Fruit fly (Drosophila melanogaster): ENCODE results near the gene Vha100-1.

Vha100-1 gene

DNA sequence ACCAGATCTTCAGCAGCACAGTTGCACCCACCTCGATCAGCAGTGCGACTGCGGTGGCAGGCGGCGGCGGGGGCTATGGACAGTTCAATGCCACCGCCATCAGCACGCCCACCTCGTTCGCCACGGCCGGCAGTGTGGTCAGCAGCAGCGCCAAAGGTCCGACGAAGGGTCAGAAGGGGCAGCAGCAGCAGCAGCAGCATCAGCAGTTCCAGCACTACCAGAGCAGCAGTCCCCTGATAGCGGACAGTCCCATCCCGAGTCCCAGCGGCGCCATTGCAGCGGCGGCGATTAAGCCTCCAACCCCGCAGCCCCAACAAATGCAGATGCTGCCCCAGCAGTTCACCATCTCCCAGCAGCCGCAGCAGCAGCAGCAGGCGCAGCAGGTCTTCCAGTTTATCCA is 33.0 kb upstream of the Vha100-1 start:
- TF ChIP-seq Clk (GFP tag; optimal IDR thresholded peaks at IDR 0.05) (no peak), CG5204 (GFP tag; optimal IDR thresholded peaks at IDR 0.05) (no peak), CG7045 (GFP tag; optimal IDR thresholded peaks at IDR 0.05) (no peak), pad (GFP tag; optimal IDR thresholded peaks at IDR 0.05) (no peak), CG33017 (tag; optimal IDR thresholded peaks at IDR 0.05) (no peak), ovo (GFP tag; optimal IDR thresholded peaks at IDR 0.05) (no peak), CG7101 (tag; optimal IDR thresholded peaks at IDR 0.05) (no peak), tj (GFP tag; optimal IDR thresholded peaks at IDR 0.05) (no peak), Hr96 (GFP tag; optimal IDR thresholded peaks at IDR 0.05) (no peak), toe (GFP tag; optimal IDR thresholded peaks at IDR 0.05) (no peak), CG11617 (GFP tag; optimal IDR thresholded peaks at IDR 0.05) (no peak), bab1 (GFP tag; optimal IDR thresholded peaks at IDR 0.05) (no peak), CG12768 (GFP tag; optimal IDR thresholded peaks at IDR 0.05) (no peak), Crg-1 (GFP tag; optimal IDR thresholded peaks at IDR 0.05) (no peak), cnc (optimal IDR thresholded peaks at IDR 0.05) (no peak), kay (GFP tag; ENCODE audit: borderline replicate concordance) (no peak), cic (GFP tag; optimal IDR thresholded peaks at IDR 0.05) (no peak)

DNA sequence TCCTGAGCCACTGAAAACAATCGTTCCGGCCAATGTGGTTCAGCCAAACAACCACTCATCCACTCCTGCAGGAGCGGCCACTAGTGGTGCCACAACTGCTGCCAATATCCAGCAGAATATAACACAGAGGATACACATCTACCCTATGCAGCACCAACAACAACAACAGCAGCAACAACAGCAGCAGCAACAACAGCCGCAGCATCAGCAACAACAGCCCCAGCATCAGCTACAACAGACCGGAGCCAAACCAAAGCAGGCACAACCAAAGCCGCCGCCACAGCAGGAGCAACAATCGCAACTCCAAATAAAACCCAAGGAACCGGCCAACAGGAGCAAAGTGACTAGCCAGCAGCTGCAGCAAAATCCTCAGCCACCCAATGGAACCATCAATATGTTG is 27.8 kb upstream of the Vha100-1 start:
- TF ChIP-seq pad (GFP tag; optimal IDR thresholded peaks at IDR 0.05) (no peak), cic (GFP tag; optimal IDR thresholded peaks at IDR 0.05) (no peak), Hr96 (GFP tag; optimal IDR thresholded peaks at IDR 0.05) (no peak), cnc (optimal IDR thresholded peaks at IDR 0.05) (no peak), CG12768 (GFP tag; optimal IDR thresholded peaks at IDR 0.05) (no peak), ovo (GFP tag; optimal IDR thresholded peaks at IDR 0.05) (no peak), Mnt (GFP tag; optimal IDR thresholded peaks at IDR 0.05) (no peak), toe (GFP tag; optimal IDR thresholded peaks at IDR 0.05) (no peak), CG33017 (tag; optimal IDR thresholded peaks at IDR 0.05) (no peak), kay (GFP tag; ENCODE audit: borderline replicate concordance) (no peak), CG14711 (tag; optimal IDR thresholded peaks at IDR 0.05) (no peak), Crg-1 (GFP tag; optimal IDR thresholded peaks at IDR 0.05) (no peak)

DNA sequence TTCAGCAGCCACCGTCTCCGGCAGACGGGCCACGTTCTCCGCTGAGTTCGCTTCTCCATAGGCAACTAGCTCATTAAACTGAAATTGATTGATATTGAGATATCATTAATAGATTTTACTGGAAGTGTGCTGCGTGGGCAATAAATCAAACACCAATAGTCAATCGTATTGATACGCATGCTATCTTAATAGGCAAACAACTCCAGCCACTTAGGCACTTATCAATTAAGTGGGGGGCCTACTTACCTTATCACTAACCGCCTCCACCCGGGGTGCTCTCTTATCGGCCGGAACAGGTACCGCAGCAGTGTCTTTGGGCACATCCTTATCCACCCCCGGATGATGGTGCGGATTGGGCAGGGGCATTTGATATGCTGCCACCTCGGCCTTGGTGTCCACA is 19.2 kb upstream of the Vha100-1 start:
- TF ChIP-seq cic (GFP tag; optimal IDR thresholded peaks at IDR 0.05) (peak; percentile 60), tj (GFP tag; optimal IDR thresholded peaks at IDR 0.05) (no peak), CG33017 (tag; optimal IDR thresholded peaks at IDR 0.05) (peak; percentile 9)

DNA sequence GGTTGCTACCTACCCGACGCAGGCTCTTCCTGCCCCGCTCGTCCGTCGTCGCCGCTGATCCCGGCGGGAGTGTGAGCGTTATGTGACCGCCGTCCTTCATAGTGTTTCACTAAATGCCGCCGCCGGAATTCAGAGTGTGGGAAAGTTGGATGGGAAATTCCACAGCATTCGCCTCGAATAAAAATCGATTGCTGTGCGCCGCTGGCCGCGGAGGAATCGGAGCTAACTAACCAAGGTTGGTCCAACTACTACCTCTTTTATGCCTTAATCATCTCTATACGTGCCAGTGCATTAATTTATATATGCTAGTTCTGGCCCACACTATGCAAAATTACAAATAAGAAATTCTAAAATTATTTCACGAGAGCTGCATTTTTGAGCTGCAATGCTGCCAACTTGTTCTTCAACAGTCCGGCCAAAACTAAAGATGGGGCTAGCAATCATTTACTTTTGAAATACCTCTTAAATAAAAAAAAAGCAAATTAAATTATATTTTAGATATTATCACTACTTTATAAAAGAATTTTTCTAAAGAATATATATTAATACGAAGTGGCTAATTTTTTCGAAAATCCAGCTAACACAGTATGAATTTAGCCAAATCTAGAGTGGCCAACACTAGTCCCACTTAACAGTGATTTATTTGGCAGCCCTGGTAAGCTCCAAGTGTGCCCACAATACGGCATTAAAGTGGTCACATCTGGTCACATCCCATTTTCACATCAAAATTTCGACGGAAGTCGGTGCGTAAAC is 18.4 kb upstream of the Vha100-1 start, which contains the start of the genes alpha-Man-Ib and Pdhb:
alpha-Man-Ib (minus strand) TSS at position 425 of the 753 bp plus-strand sequence.
Pdhb (plus strand) TSS at position 674 of the 753 bp plus-strand sequence.
- TF ChIP-seq cic (GFP tag; optimal IDR thresholded peaks at IDR 0.05) = peak; percentile 22
- TF ChIP-seq toe (GFP tag; optimal IDR thresholded peaks at IDR 0.05) = no peak
- peak; percentile 73 for TF ChIP-seq CG11617 (GFP tag; optimal IDR thresholded peaks at IDR 0.05)
- no peak for TF ChIP-seq CG5204 (GFP tag; optimal IDR thresholded peaks at IDR 0.05)
- peak; percentile 78 for TF ChIP-seq CG7045 (GFP tag; optimal IDR thresholded peaks at IDR 0.05)
- peak; percentile 59 for TF ChIP-seq Crg-1 (GFP tag; optimal IDR thresholded peaks at IDR 0.05)
- TF ChIP-seq tj (GFP tag; optimal IDR thresholded peaks at IDR 0.05) = peak; percentile 63
- peak; percentile 50 for TF ChIP-seq Clk (GFP tag; optimal IDR thresholded peaks at IDR 0.05)
- no peak for TF ChIP-seq cnc (optimal IDR thresholded peaks at IDR 0.05)
- peak; percentile 41 for TF ChIP-seq Hr96 (GFP tag; optimal IDR thresholded peaks at IDR 0.05)
- TF ChIP-seq kay (GFP tag; ENCODE audit: borderline replicate concordance) = no peak
- TF ChIP-seq CG33017 (tag; optimal IDR thresholded peaks at IDR 0.05) = peak; percentile 72
- peak; percentile 60 for TF ChIP-seq ovo (GFP tag; optimal IDR thresholded peaks at IDR 0.05)
- TF ChIP-seq CG12768 (GFP tag; optimal IDR thresholded peaks at IDR 0.05) = peak; percentile 71
- peak; percentile 85 for TF ChIP-seq CG7101 (tag; optimal IDR thresholded peaks at IDR 0.05)
- TF ChIP-seq Mnt (GFP tag; optimal IDR thresholded peaks at IDR 0.05) = peak; percentile 71
- TF ChIP-seq CG1620 (GFP tag; optimal IDR thresholded peaks at IDR 0.05) = peak; percentile 64
- peak; percentile 56 for TF ChIP-seq pad (GFP tag; optimal IDR thresholded peaks at IDR 0.05)
- peak; percentile 74 for TF ChIP-seq CG14711 (tag; optimal IDR thresholded peaks at IDR 0.05)
- TF ChIP-seq bab1 (GFP tag; optimal IDR thresholded peaks at IDR 0.05) = peak; percentile 78

DNA sequence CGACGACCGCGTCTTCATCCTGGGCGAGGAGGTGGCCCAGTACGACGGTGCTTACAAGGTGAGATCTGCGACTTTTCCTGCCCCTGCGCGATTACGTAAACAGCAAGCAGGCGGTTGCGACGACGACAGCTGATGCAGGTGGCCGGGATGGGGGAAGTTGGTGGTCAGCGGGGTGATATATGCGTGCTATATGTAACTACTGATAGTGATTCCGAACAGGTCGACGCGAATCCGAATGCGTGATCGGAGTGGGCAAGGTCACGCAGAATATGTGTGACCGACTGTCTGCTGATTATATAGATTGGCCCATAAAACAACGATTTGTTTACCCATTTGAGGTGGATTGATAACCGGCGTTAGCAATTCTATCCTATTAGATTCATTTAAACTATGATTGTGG is 17.6 kb upstream of the Vha100-1 start:
- TF ChIP-seq Clk (GFP tag; optimal IDR thresholded peaks at IDR 0.05) = no peak
- no peak for TF ChIP-seq cnc (optimal IDR thresholded peaks at IDR 0.05)
- no peak for TF ChIP-seq CG7045 (GFP tag; optimal IDR thresholded peaks at IDR 0.05)
- no peak for TF ChIP-seq CG5204 (GFP tag; optimal IDR thresholded peaks at IDR 0.05)
- TF ChIP-seq pad (GFP tag; optimal IDR thresholded peaks at IDR 0.05) = no peak
- TF ChIP-seq bab1 (GFP tag; optimal IDR thresholded peaks at IDR 0.05) = no peak
- TF ChIP-seq Mnt (GFP tag; optimal IDR thresholded peaks at IDR 0.05) = no peak
- TF ChIP-seq CG7101 (tag; optimal IDR thresholded peaks at IDR 0.05) = no peak
- no peak for TF ChIP-seq toe (GFP tag; optimal IDR thresholded peaks at IDR 0.05)
- TF ChIP-seq cic (GFP tag; optimal IDR thresholded peaks at IDR 0.05) = no peak
- TF ChIP-seq CG11617 (GFP tag; optimal IDR thresholded peaks at IDR 0.05) = no peak
- TF ChIP-seq CG14711 (tag; optimal IDR thresholded peaks at IDR 0.05) = no peak

DNA sequence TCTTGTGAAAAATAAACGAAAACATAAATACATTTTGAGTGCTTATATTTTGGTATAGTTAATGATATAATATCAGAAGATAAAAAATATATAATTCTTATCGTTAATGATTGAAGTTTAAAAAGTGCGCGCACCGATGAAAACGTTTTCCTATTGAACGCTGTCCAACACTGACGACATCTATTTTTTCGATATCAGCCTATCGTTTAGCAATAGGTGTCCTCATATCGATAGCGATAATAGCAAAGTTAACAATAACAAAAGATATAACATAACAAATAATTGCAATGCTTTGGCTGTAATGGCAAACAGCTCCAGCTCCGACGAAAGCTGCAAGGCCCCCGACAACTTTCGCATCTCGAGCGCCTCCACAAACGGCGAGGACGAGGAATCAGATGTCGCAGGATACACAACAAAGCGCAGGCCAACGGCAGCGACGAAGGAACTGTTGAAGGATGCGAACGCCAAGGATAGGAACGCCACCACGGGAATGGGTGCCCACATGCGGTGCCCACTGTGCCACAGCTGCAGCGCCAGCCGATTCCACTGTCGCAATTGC is 14.7 kb upstream of the Vha100-1 start, which contains the start of gene Atg14:
Atg14 (plus strand) TSS at position 225 of the 559 bp plus-strand sequence.
- peak; percentile 58 for TF ChIP-seq Mnt (GFP tag; optimal IDR thresholded peaks at IDR 0.05)
- peak; percentile 57 for TF ChIP-seq CG7101 (tag; optimal IDR thresholded peaks at IDR 0.05)
- no peak for TF ChIP-seq ovo (GFP tag; optimal IDR thresholded peaks at IDR 0.05)
- peak; percentile 12 for TF ChIP-seq CG1620 (GFP tag; optimal IDR thresholded peaks at IDR 0.05)
- peak; percentile 40 for TF ChIP-seq Hr96 (GFP tag; optimal IDR thresholded peaks at IDR 0.05)
- TF ChIP-seq CG12768 (GFP tag; optimal IDR thresholded peaks at IDR 0.05) = peak; percentile 44
- peak; percentile 47 for TF ChIP-seq bab1 (GFP tag; optimal IDR thresholded peaks at IDR 0.05)
- peak; percentile 34 for TF ChIP-seq CG14711 (tag; optimal IDR thresholded peaks at IDR 0.05)
- TF ChIP-seq toe (GFP tag; optimal IDR thresholded peaks at IDR 0.05) = no peak
- TF ChIP-seq tj (GFP tag; optimal IDR thresholded peaks at IDR 0.05) = no peak
- no peak for TF ChIP-seq Clk (GFP tag; optimal IDR thresholded peaks at IDR 0.05)
- TF ChIP-seq cnc (optimal IDR thresholded peaks at IDR 0.05) = no peak
- peak; percentile 12 for TF ChIP-seq CG33017 (tag; optimal IDR thresholded peaks at IDR 0.05)
- TF ChIP-seq CG5204 (GFP tag; optimal IDR thresholded peaks at IDR 0.05) = no peak
- peak; percentile 37 for TF ChIP-seq cic (GFP tag; optimal IDR thresholded peaks at IDR 0.05)
- no peak for TF ChIP-seq CG11617 (GFP tag; optimal IDR thresholded peaks at IDR 0.05)
- peak; percentile 52 for TF ChIP-seq pad (GFP tag; optimal IDR thresholded peaks at IDR 0.05)
- peak; percentile 40 for TF ChIP-seq Crg-1 (GFP tag; optimal IDR thresholded peaks at IDR 0.05)
- no peak for TF ChIP-seq CG7045 (GFP tag; optimal IDR thresholded peaks at IDR 0.05)
- TF ChIP-seq kay (GFP tag; ENCODE audit: borderline replicate concordance) = no peak
